Worm (Caenorhabditis elegans): ENCODE measurements around the gene T08B6.1.

Gene T08B6.1

DNA sequence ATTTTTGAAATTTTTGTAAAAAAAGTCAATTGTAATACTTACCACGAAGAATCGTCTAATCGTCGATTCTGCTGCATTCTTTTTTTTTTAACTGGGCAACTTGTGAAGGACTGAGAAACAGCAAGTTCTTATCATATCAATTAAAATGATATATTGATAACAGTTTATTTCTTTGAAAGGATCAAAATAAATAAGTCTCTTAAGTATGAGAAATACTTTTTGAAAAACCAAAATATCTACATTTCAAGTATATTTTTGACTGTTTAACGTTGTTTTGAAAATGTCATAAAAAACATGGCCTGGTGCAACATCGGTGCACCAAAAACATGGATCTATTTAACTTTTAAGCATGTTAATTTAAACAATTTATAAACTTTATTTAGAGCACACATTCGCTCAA lies 31.0 kb downstream of the T08B6.1 start, which contains the start of gene Y17G9A.2:
Y17G9A.2 (minus strand) TSS at position 101 of the 400 bp plus-strand sequence.
- TF ChIP-seq fkh-10 (GFP tag; optimal IDR thresholded peaks at IDR 0.05) (no peak), ceh-9 (tag; optimal IDR thresholded peaks at IDR 0.05) (no peak), nhr-67 (tag; optimal IDR thresholded peaks at IDR 0.05) (no peak), ceh-28 (tag; optimal IDR thresholded peaks at IDR 0.05) (no peak), aly-2 (tag; optimal IDR thresholded peaks at IDR 0.05) (no peak), egl-27 (tag; optimal IDR thresholded peaks at IDR 0.05) (no peak), lin-39 (tag; optimal IDR thresholded peaks at IDR 0.05) (no peak), ztf-4 (tag; optimal IDR thresholded peaks at IDR 0.05) (no peak), nhr-77 (tag; optimal IDR thresholded peaks at IDR 0.05) (no peak), mml-1 (tag; optimal IDR thresholded peaks at IDR 0.05) (no peak), nhr-12 (tag; optimal IDR thresholded peaks at IDR 0.05) (no peak), elt-3 (tag; optimal IDR thresholded peaks at IDR 0.05) (no peak), fos-1 (tag; optimal IDR thresholded peaks at IDR 0.05) (no peak), tbx-2 (tag; optimal IDR thresholded peaks at IDR 0.05) (no peak)

DNA sequence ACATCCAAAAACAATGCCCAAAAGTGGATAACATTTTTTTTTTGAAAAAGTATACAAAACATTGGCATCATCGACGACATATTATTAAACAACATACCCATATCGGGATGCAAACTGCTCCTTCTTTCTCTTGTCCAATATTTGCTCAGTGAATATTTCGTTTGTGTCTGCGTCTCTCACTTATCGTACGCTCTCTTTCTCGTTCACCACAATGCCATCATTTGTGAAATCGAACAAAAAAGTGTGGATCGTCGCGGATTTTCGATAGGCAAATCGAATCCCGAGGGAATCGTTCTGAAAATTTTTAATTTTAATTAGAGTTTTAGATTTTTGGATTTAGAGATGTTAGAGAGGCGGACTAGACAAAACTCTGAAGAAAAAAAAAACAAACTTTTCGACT lies 40.4 kb downstream of the T08B6.1 start, which contains the start of gene tat-2:
tat-2 (minus strand) TSS at position 101 of the 400 bp plus-strand sequence.
- TF ChIP-seq nhr-28 (tag; optimal IDR thresholded peaks at IDR 0.05) = no peak
- TF ChIP-seq pha-4 (tag; optimal IDR thresholded peaks at IDR 0.05) = peak; percentile 58

DNA sequence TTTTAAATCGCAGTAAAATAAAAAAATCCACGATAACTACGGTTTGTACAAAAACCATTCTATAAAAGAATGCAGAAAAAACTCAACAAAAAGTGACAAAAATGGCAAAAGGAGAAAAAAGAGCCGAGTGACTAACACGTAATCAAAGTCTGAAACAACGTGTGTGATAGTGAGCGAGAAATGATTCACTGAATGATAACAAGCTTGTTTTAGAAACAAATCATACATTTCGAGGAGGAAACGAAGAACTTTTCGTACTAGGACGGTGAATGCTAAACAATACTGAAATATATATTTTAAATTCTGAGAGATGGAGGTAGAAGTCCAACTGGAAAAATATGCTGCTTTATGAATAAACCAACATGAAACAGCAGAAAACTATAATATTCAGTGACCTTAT lies 45.1 kb downstream of the T08B6.1 start:
- TF ChIP-seq pqm-1 (tag; optimal IDR thresholded peaks at IDR 0.05) (peak; percentile 65), nhr-11 (tag; optimal IDR thresholded peaks at IDR 0.05) (no peak), elt-2 (tag; optimal IDR thresholded peaks at IDR 0.05) (peak; percentile 61)
